Worm (Caenorhabditis elegans): ENCODE data around the gene F41B4.2.

DNA sequence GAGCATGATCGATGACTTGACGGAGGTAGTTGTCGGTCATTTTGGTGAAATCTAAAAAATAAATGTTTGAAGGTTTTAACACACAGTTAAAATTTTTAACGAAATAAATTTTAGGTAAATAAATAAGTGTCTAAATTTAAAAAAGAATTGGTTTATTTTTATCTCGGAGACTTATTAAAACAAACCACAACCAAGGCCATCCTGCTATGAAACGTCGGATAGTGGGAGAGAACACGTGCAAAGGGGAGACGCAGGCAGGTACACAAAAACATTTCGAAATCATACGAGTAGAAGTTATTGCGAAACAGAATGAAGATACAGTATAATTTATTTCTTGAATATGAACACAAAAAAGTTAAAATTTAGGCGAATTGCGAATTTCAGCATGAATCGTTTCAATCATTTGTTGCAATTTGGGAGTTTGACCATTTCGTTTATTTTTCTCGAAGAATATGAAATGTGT lies 1.0 kb upstream of the F41B4.2 start, which contains the start of gene F41B4.3:
- TF ChIP-seq nfya-1 (tag; optimal IDR thresholded peaks at IDR 0.05): no peak
- no peak for TF ChIP-seq pqm-1 (tag; optimal IDR thresholded peaks at IDR 0.05)
- TF ChIP-seq tbx-2 (tag; optimal IDR thresholded peaks at IDR 0.05): no peak
- TF ChIP-seq hlh-13 (GFP tag; optimal IDR thresholded peaks at IDR 0.05): no peak
- TF ChIP-seq rnt-1 (tag; optimal IDR thresholded peaks at IDR 0.05): no peak
- TF ChIP-seq K02D7.2 (tag; optimal IDR thresholded peaks at IDR 0.05): no peak
- no peak for TF ChIP-seq mec-3 (tag; optimal IDR thresholded peaks at IDR 0.05; ENCODE audit: borderline replicate concordance)
- TF ChIP-seq ceh-24 (tag; optimal IDR thresholded peaks at IDR 0.05): no peak
- no peak for TF ChIP-seq odd-2 (tag; optimal IDR thresholded peaks at IDR 0.05)

Measured in whole organism, late embryonic.